Worm (Caenorhabditis elegans) whole organism, young adult: ENCODE data around the gene Y43F8B.2.

Source experiments
- B0035.1 ChIP-seq: sonication (generic microtip); optimal IDR thresholded peaks from 2 replicates; lab custom pipeline; 2016; ENCODE audit warnings: missing genetic modification characterization, mild to moderate bottlenecking, missing compliant biosample characterization, missing genotype, missing genetic modification reagents
- C06A6.2 ChIP-seq: fragments of 200-800 bp; sonication (Bioruptor generic); conservative IDR thresholded peaks from 2 replicates; pipeline ENCODE4 v1.3.6; 2022; ENCODE audit warnings: missing genetic modification characterization, missing compliant biosample characterization
- F22D6.2 ChIP-seq: sonication (generic microtip); optimal IDR thresholded peaks from 2 replicates; lab custom pipeline; 2016; ENCODE audit warnings: mild to moderate bottlenecking, missing genetic modification characterization, missing compliant biosample characterization
- F23B12.7 ChIP-seq: sonication (generic microtip); optimal IDR thresholded peaks from 2 replicates; lab custom pipeline; 2017; ENCODE audit warnings: missing genetic modification characterization, mild to moderate bottlenecking, missing compliant biosample characterization, antibody characterized with exemption, moderate library complexity; ENCODE audit not compliant: insufficient read depth
- F33H1.4 ChIP-seq: fragments of 200-800 bp; sonication (Bioruptor generic); IDR thresholded peaks from 2 replicates; pipeline ENCODE4 v1.3.6; 2022; ENCODE audit warnings: missing genetic modification reagents, missing genetic modification characterization, missing compliant biosample characterization
- Y53F4B.3 ChIP-seq: fragments of 200-800 bp; sonication (Bioruptor generic); IDR thresholded peaks from 2 replicates; pipeline ENCODE4 v1.3.6; 2022; ENCODE audit warnings: missing genetic modification reagents, missing genetic modification characterization, missing compliant biosample characterization
- ama-1 ChIP-seq, 3 experiments: fragments of 150-350 bp in 1 of 3; sonication (generic microtip) in 2 of 3; optimal IDR thresholded peaks; 2 replicates each; lab custom pipeline; 2014 to 2018; ENCODE audit warnings: missing biosample characterization in 2 of 3, missing genetic modification characterization in 2 of 3, missing genetic modification reagents in 2 of 3
- atf-7 ChIP-seq: sonication (generic microtip); optimal IDR thresholded peaks from 2 replicates; lab custom pipeline; 2017; ENCODE audit warnings: mild to moderate bottlenecking, missing genetic modification characterization, missing compliant biosample characterization
- athp-1 ChIP-seq: sonication (generic microtip); optimal IDR thresholded peaks from 2 replicates; lab custom pipeline; 2017; ENCODE audit warnings: mild to moderate bottlenecking, missing genetic modification characterization, missing compliant biosample characterization
- attf-5 ChIP-seq: fragments of 200-800 bp; sonication (Bioruptor generic); optimal IDR thresholded peaks from 2 replicates; lab custom pipeline; 2018; ENCODE audit warnings: mild to moderate bottlenecking, missing genetic modification characterization, missing compliant biosample characterization
- attf-6 ChIP-seq: fragments of 200-800 bp; sonication (Bioruptor generic); IDR thresholded peaks from 2 replicates; pipeline ENCODE4 v1.3.6; 2022; ENCODE audit warnings: missing genetic modification reagents, missing genetic modification characterization, missing compliant biosample characterization
- bed-1 ChIP-seq: fragments of 200-800 bp; sonication (Bioruptor generic); IDR thresholded peaks from 2 replicates; pipeline ENCODE4 v1.3.6; 2022; ENCODE audit warnings: missing genetic modification reagents, missing genetic modification characterization, missing compliant biosample characterization
- ceh-27 ChIP-seq: fragments of 200-800 bp; sonication (Bioruptor generic); optimal IDR thresholded peaks from 2 replicates; lab custom pipeline; 2018; ENCODE audit warnings: mild to moderate bottlenecking, missing genetic modification characterization, moderate library complexity, missing compliant biosample characterization
- ceh-79 ChIP-seq: sonication (generic microtip); optimal IDR thresholded peaks from 2 replicates; lab custom pipeline; 2017; ENCODE audit warnings: mild to moderate bottlenecking, missing genetic modification characterization, missing compliant biosample characterization
- ceh-91 ChIP-seq: fragments of 200-800 bp; sonication (Bioruptor generic); IDR thresholded peaks from 2 replicates; pipeline ENCODE4 v1.3.6; 2022; ENCODE audit warnings: missing genetic modification reagents, missing genetic modification characterization, missing compliant biosample characterization
- die-1 ChIP-seq: sonication (generic microtip); optimal IDR thresholded peaks from 2 replicates; lab custom pipeline; 2016; ENCODE audit warnings: missing genotype, mild to moderate bottlenecking, missing genetic modification characterization, missing compliant biosample characterization
- dpl-1 ChIP-seq: fragments of 150-350 bp; optimal IDR thresholded peaks from 2 replicates; lab custom pipeline; 2014; ENCODE audit warnings: missing biosample characterization, missing genetic modification reagents, missing genetic modification characterization
- egrh-3 ChIP-seq: fragments of 200-800 bp; sonication (Bioruptor generic); IDR thresholded peaks from 2 replicates; pipeline ENCODE4 v1.3.6; 2022; ENCODE audit warnings: missing genetic modification reagents, missing genetic modification characterization, missing compliant biosample characterization
- ets-4 ChIP-seq: fragments of 200-800 bp; sonication (Bioruptor generic); optimal IDR thresholded peaks from 2 replicates; lab custom pipeline; 2018; ENCODE audit warnings: mild to moderate bottlenecking, missing genetic modification characterization, missing compliant biosample characterization
- fkh-3 ChIP-seq: sonication (generic microtip); optimal IDR thresholded peaks from 2 replicates; lab custom pipeline; 2016; ENCODE audit warnings: mild to moderate bottlenecking, missing genetic modification characterization, missing compliant biosample characterization
- him-1 ChIP-seq: sonication (generic microtip); optimal IDR thresholded peaks from 2 replicates; lab custom pipeline; 2016; ENCODE audit warnings: missing genotype, missing genetic modification reagents, missing genetic modification characterization, missing compliant biosample characterization
- hrde-1 ChIP-seq: sonication (generic microtip); optimal IDR thresholded peaks from 2 replicates; lab custom pipeline; 2016; ENCODE audit warnings: missing genetic modification characterization, mild to moderate bottlenecking, missing compliant biosample characterization, moderate library complexity, missing genotype, missing genetic modification reagents, borderline replicate concordance
- lin-35 ChIP-seq, 3 experiments: fragments of 150-350 bp in 2 of 3; sonication (generic microtip) in 1 of 3; optimal IDR thresholded peaks; 2 replicates each; lab custom pipeline; 2014 to 2018; ENCODE audit warnings: missing biosample characterization in 3 of 3, missing genetic modification characterization in 3 of 3, missing genetic modification reagents in 3 of 3
- lin-54 ChIP-seq: fragments of 200-800 bp; sonication (Bioruptor generic); optimal IDR thresholded peaks from 2 replicates; lab custom pipeline; 2018; ENCODE audit warnings: mild to moderate bottlenecking, missing genetic modification characterization, missing compliant biosample characterization
- lsy-27 ChIP-seq: sonication (generic microtip); optimal IDR thresholded peaks from 2 replicates; lab custom pipeline; 2017; ENCODE audit warnings: missing genetic modification characterization, mild to moderate bottlenecking, missing compliant biosample characterization, antibody characterized with exemption, missing genotype, borderline replicate concordance; ENCODE audit not compliant: insufficient read depth
- madf-10 ChIP-seq: sonication (generic microtip); optimal IDR thresholded peaks from 2 replicates; lab custom pipeline; 2016; ENCODE audit warnings: mild to moderate bottlenecking, missing genetic modification characterization, missing compliant biosample characterization
- madf-3 ChIP-seq: fragments of 200-800 bp; sonication (Bioruptor generic); IDR thresholded peaks from 2 replicates; pipeline ENCODE4 v1.3.6; 2022; ENCODE audit warnings: missing genetic modification reagents, missing genetic modification characterization, missing compliant biosample characterization
- mcd-1 ChIP-seq: fragments of 200-800 bp; sonication (Bioruptor generic); IDR thresholded peaks from 2 replicates; pipeline ENCODE4 v1.3.6; 2022; ENCODE audit warnings: missing genetic modification reagents, missing genetic modification characterization, missing compliant biosample characterization
- mes-4 ChIP-seq: sonication (generic microtip); optimal IDR thresholded peaks from 2 replicates; lab custom pipeline; 2016; ENCODE audit warnings: missing genotype, missing genetic modification characterization, missing compliant biosample characterization
- nfya-1 ChIP-seq: sonication (generic microtip); optimal IDR thresholded peaks from 2 replicates; lab custom pipeline; 2017; ENCODE audit warnings: antibody characterized with exemption, missing compliant biosample characterization, missing genetic modification characterization, borderline replicate concordance; ENCODE audit not compliant: insufficient read depth
- nhr-120 ChIP-seq: fragments of 200-800 bp; sonication (Bioruptor generic); IDR thresholded peaks from 2 replicates; pipeline ENCODE4 v1.3.6; 2022; ENCODE audit warnings: missing genetic modification characterization, missing compliant biosample characterization
- nhr-80 ChIP-seq: sonication (generic microtip); optimal IDR thresholded peaks from 2 replicates; lab custom pipeline; 2016; ENCODE audit warnings: missing genetic modification characterization, missing compliant biosample characterization
- pha-4 ChIP-seq: fragments of 150-350 bp; sonication (generic microtip); optimal IDR thresholded peaks from 2 replicates; lab custom pipeline; 2014; ENCODE audit warnings: missing biosample characterization, missing genetic modification reagents, missing genetic modification characterization
- rcor-1 ChIP-seq: fragments of 200-800 bp; sonication (Bioruptor generic); IDR thresholded peaks from 2 replicates; pipeline ENCODE4 v1.3.6; 2022; ENCODE audit warnings: missing genetic modification reagents, missing genetic modification characterization, missing compliant biosample characterization
- rec-8 ChIP-seq, 2 experiments: sonication (generic microtip); optimal IDR thresholded peaks; 2 replicates each; lab custom pipeline; 2016; ENCODE audit warnings: mild to moderate bottlenecking in 2 of 2, missing genetic modification characterization in 2 of 2, missing genetic modification reagents in 2 of 2, missing genotype in 2 of 2, missing biosample characterization in 1 of 2, missing compliant biosample characterization in 1 of 2, moderate library complexity in 1 of 2
- rpc-1 ChIP-seq, 2 experiments: fragments of 150-350 bp in 1 of 2; sonication (generic microtip) in 1 of 2; optimal IDR thresholded peaks; 2 replicates each; lab custom pipeline; 2014 to 2018; ENCODE audit warnings: missing biosample characterization in 1 of 2, missing genetic modification characterization in 1 of 2, missing genetic modification reagents in 1 of 2, missing genotype in 1 of 2
- snpc-4 ChIP-seq, 5 experiments: fragments of 150-350 bp in 1 of 5; sonication (generic microtip) in 4 of 5; optimal IDR thresholded peaks; 2 replicates each; lab custom pipeline; 2014 to 2018; ENCODE audit warnings: missing genetic modification characterization in 5 of 5, missing biosample characterization in 3 of 5, antibody characterized with exemption in 2 of 5, mild to moderate bottlenecking in 2 of 5, missing compliant biosample characterization in 2 of 5, missing genotype in 2 of 5, moderate library complexity in 2 of 5, missing genetic modification reagents in 1 of 5
- somi-1 ChIP-seq: fragments of 200-800 bp; sonication (Bioruptor generic); optimal IDR thresholded peaks from 2 replicates; lab custom pipeline; 2018; ENCODE audit warnings: mild to moderate bottlenecking, missing genetic modification characterization, missing compliant biosample characterization
- zfh-2 ChIP-seq: fragments of 200-800 bp; sonication (Bioruptor generic); conservative IDR thresholded peaks from 2 replicates; pipeline ENCODE4 v1.3.6; 2022; ENCODE audit warnings: missing genetic modification reagents, missing genetic modification characterization, missing compliant biosample characterization
- ztf-28 ChIP-seq: fragments of 200-800 bp; sonication (Bioruptor generic); IDR thresholded peaks from 2 replicates; pipeline ENCODE4 v1.3.6; 2022; ENCODE audit warnings: missing genetic modification reagents, missing genetic modification characterization, missing compliant biosample characterization
- ztf-6 ChIP-seq: fragments of 200-800 bp; sonication (Bioruptor generic); IDR thresholded peaks from 2 replicates; pipeline ENCODE4 v1.3.6; 2022; ENCODE audit warnings: missing genetic modification reagents, missing genetic modification characterization, missing compliant biosample characterization

Y43F8B.2 gene

ce11 chrV:19495587-19495986, 37.3 kb downstream of the Y43F8B.2 start, which contains the start of gene scl-21:
Gene scl-21 (minus strand): TSS chrV:19495687.
- TF ChIP-seq hrde-1, result no peak
- no peak for TF ChIP-seq ztf-28 (GFP tag; lab: Robert Waterston, UW)
- TF ChIP-seq madf-10 (tag; lab: Kevin White, UChicago), result no peak
- TF ChIP-seq F33H1.4 (GFP tag; lab: Robert Waterston, UW), result no peak
- TF ChIP-seq die-1 (tag; lab: Kevin White, UChicago), result no peak
- no peak for TF ChIP-seq fkh-3 (tag; lab: Kevin White, UChicago)
- no peak for TF ChIP-seq ets-4 (GFP tag; lab: Kevin White, UChicago)
- TF ChIP-seq dpl-1 (GFP tag; lab: Kevin White, UChicago), result no peak
- no peak for TF ChIP-seq ama-1 (optimal IDR thresholded peaks at IDR 0.05; lab: Kevin White, UChicago)
- TF ChIP-seq ama-1 (GFP tag; optimal IDR thresholded peaks at IDR 0.05; lab: Kevin White, UChicago), result no peak
- no peak for TF ChIP-seq somi-1 (GFP tag; lab: Kevin White, UChicago)
- no peak for TF ChIP-seq attf-5
- TF ChIP-seq F23B12.7, result no peak
- TF ChIP-seq bed-1 (GFP tag; lab: Robert Waterston, UW), result no peak
- no peak for TF ChIP-seq mes-4 (tag; lab: Kevin White, UChicago)
- TF ChIP-seq atf-7 (tag; lab: Kevin White, UChicago), result no peak
- TF ChIP-seq zfh-2 (GFP tag; lab: Robert Waterston, UW), result no peak
- TF ChIP-seq, all 124 proteins: peak for 0

ce11 chrV:19495145-19495544, 37.8 kb downstream of the Y43F8B.2 start:
- TF ChIP-seq rec-8 (tag; optimal IDR thresholded peaks at IDR 0.05; lab: Kevin White, UChicago), result no peak
- no peak for TF ChIP-seq attf-6 (GFP tag; lab: Robert Waterston, UW)
- no peak for TF ChIP-seq Y53F4B.3 (GFP tag; lab: Robert Waterston, UW)
- no peak for TF ChIP-seq madf-10 (tag; lab: Kevin White, UChicago)
- TF ChIP-seq madf-3 (GFP tag; lab: Robert Waterston, UW), result no peak
- TF ChIP-seq ceh-79 (tag; lab: Kevin White, UChicago), result no peak
- no peak for TF ChIP-seq rpc-1 (optimal IDR thresholded peaks at IDR 0.05; lab: Kevin White, UChicago)
- peak; percentile 22 for TF ChIP-seq rpc-1 (tag; optimal IDR thresholded peaks at IDR 0.05; lab: Kevin White, UChicago)
- no peak for TF ChIP-seq B0035.1 (tag; lab: Kevin White, UChicago)
- TF ChIP-seq lsy-27, result no peak
- no peak for TF ChIP-seq ceh-91 (GFP tag; lab: Robert Waterston, UW)
- peak; percentile 83 for TF ChIP-seq zfh-2 (GFP tag; lab: Robert Waterston, UW)
- no peak for TF ChIP-seq mes-4 (tag; lab: Kevin White, UChicago)
- TF ChIP-seq ztf-6 (GFP tag; lab: Robert Waterston, UW), result no peak
- TF ChIP-seq F22D6.2 (tag; lab: Kevin White, UChicago), result no peak
- TF ChIP-seq him-1 (tag; lab: Kevin White, UChicago), result no peak
- no peak for TF ChIP-seq nfya-1 (tag; lab: Kevin White, UChicago)
- no peak for TF ChIP-seq nhr-80 (tag; lab: Kevin White, UChicago)
- no peak for TF ChIP-seq lin-54 (GFP tag; lab: Kevin White, UChicago)
- no peak for TF ChIP-seq lin-35 (GFP tag; optimal IDR thresholded peaks at IDR 0.05; lab: Kevin White, UChicago)
- TF ChIP-seq ztf-28 (GFP tag; lab: Robert Waterston, UW), result 0 out of 2 replicates have a peak, but pooled peaks have one; percentile 36
- TF ChIP-seq pha-4 (tag; lab: Kevin White, UChicago), result no peak
- TF ChIP-seq ama-1 (optimal IDR thresholded peaks at IDR 0.05; lab: Kevin White, UChicago), result no peak
- TF ChIP-seq ama-1 (GFP tag; optimal IDR thresholded peaks at IDR 0.05; lab: Kevin White, UChicago), result no peak
- no peak for TF ChIP-seq C06A6.2 (GFP tag; lab: Robert Waterston, UW)
- TF ChIP-seq mcd-1 (GFP tag; lab: Robert Waterston, UW), result 0 out of 2 replicates have a peak, but pooled peaks have one; percentile 11
- no peak for TF ChIP-seq snpc-4 (GFP tag; optimal IDR thresholded peaks at IDR 0.05; lab: Kevin White, UChicago)
- no peak for TF ChIP-seq snpc-4 (tag; optimal IDR thresholded peaks at IDR 0.05; lab: Kevin White, UChicago)
- no peak for TF ChIP-seq athp-1 (tag; lab: Kevin White, UChicago)
- TF ChIP-seq nhr-120 (GFP tag; lab: Robert Waterston, UW), result no peak
- TF ChIP-seq bed-1 (GFP tag; lab: Robert Waterston, UW), result no peak
- TF ChIP-seq rcor-1 (GFP tag; lab: Robert Waterston, UW), result no peak
- TF ChIP-seq egrh-3, result peak; percentile 72; the same call in 1 of the 2 replicates
- TF ChIP-seq ceh-27 (GFP tag; lab: Kevin White, UChicago), result no peak
